Worm (Caenorhabditis elegans) whole organism, midembryonic: ENCODE results near the gene dpf-2.

Experiments
- T22C8.4 ChIP-seq: fragments of 200-800 bp; sonication (Bioruptor generic); IDR thresholded peaks from 2 replicates; pipeline ENCODE4 v1.3.6; 2022; ENCODE audit warnings: missing genetic modification characterization, missing compliant biosample characterization
- cog-1 ChIP-seq: sonication (generic microtip); optimal IDR thresholded peaks from 2 replicates; lab custom pipeline; 2016; ENCODE audit warnings: missing genetic modification characterization, missing compliant biosample characterization
- flt-1 ChIP-seq: fragments of 200-800 bp; sonication (Bioruptor generic); IDR thresholded peaks from 2 replicates; pipeline ENCODE4 v1.3.6; 2022; ENCODE audit warnings: missing genetic modification characterization, missing compliant biosample characterization
- klf-2 ChIP-seq: fragments of 200-800 bp; sonication (Bioruptor generic); conservative IDR thresholded peaks from 2 replicates; pipeline ENCODE4 v1.3.6; 2022; ENCODE audit warnings: missing genetic modification reagents, missing genetic modification characterization, missing compliant biosample characterization
- med-1 ChIP-seq: sonication (generic microtip); optimal IDR thresholded peaks from 2 replicates; lab custom pipeline; 2017; ENCODE audit warnings: missing genetic modification characterization, mild to moderate bottlenecking, missing compliant biosample characterization, antibody characterized with exemption, missing genetic modification reagents; ENCODE audit not compliant: insufficient read depth
- ref-1 ChIP-seq: fragments of 200-800 bp; sonication (Bioruptor generic); conservative IDR thresholded peaks from 2 replicates; pipeline ENCODE4 v1.3.6; 2022; ENCODE audit warnings: missing genetic modification reagents, missing genetic modification characterization, missing compliant biosample characterization
- tab-1 ChIP-seq: fragments of 200-800 bp; sonication (Bioruptor generic); IDR thresholded peaks from 2 replicates; pipeline ENCODE4 v1.3.6; 2022; ENCODE audit warnings: missing genetic modification characterization, missing compliant biosample characterization
- ztf-23 ChIP-seq: fragments of 200-800 bp; sonication (Bioruptor generic); IDR thresholded peaks from 2 replicates; pipeline ENCODE4 v1.3.6; 2022; ENCODE audit warnings: missing genetic modification reagents, missing genetic modification characterization, missing compliant biosample characterization
- ztf-29 ChIP-seq: fragments of 200-800 bp; sonication (Bioruptor generic); IDR thresholded peaks from 2 replicates; pipeline ENCODE4 v1.3.6; 2022; ENCODE audit warnings: missing genetic modification reagents, missing genetic modification characterization, missing compliant biosample characterization

Gene dpf-2

ce11 chrX:14793198-14793747 lies 38.4 kb upstream of the dpf-2 start, which contains the start of gene sprr-2:
sprr-2 (plus strand) TSS chrX:14793445.
- no peak for TF ChIP-seq ztf-29 (GFP tag; lab: Robert Waterston, UW)
- no peak for TF ChIP-seq cog-1 (tag; lab: Kevin White, UChicago)
- TF ChIP-seq med-1 (GFP tag; lab: Kevin White, UChicago) = no peak
- TF ChIP-seq flt-1 = no peak
- no peak for TF ChIP-seq klf-2
- TF ChIP-seq tab-1 (GFP tag; lab: Robert Waterston, UW) = no peak
- TF ChIP-seq T22C8.4 (GFP tag; lab: Robert Waterston, UW) = no peak
- no peak for TF ChIP-seq ref-1 (GFP tag; lab: Robert Waterston, UW)
- TF ChIP-seq ztf-23 (GFP tag; lab: Robert Waterston, UW) = no peak

- TF ChIP-seq flt-1 (no peak), med-1 (GFP tag; lab: Kevin White, UChicago) (no peak), ref-1 (GFP tag; lab: Robert Waterston, UW) (no peak), T22C8.4 (GFP tag; lab: Robert Waterston, UW) (no peak), ztf-29 (GFP tag; lab: Robert Waterston, UW) (no peak), cog-1 (tag; lab: Kevin White, UChicago) (no peak), tab-1 (GFP tag; lab: Robert Waterston, UW) (no peak), klf-2 (no peak), ztf-23 (GFP tag; lab: Robert Waterston, UW) (no peak)
Measured at ce11 chrX:14794170-14794569, 37.5 kb upstream of the dpf-2 start.

DNA sequence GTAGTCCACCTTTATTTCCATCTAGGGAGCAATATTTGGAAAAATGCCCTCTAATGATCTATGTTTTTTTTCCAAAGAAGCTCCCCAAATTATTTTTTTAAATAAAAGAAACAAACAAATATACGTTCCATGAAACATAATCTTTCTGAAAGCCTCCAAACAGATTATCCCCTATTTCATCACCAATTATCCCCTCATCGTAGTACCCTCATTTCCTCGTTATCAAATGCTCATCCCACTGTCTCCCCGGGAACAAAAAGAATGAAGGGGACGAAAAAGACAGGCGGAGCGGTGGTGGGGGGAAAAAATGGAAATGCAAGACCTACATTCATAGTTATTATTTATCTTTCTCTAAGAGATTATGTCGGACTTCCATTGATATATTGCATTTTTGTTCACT lies 34.2 kb upstream of the dpf-2 start:
- no peak for TF ChIP-seq ztf-29 (GFP tag; lab: Robert Waterston, UW)
- no peak for TF ChIP-seq tab-1 (GFP tag; lab: Robert Waterston, UW)
- no peak for TF ChIP-seq T22C8.4 (GFP tag; lab: Robert Waterston, UW)

- TF ChIP-seq ref-1 (GFP tag; lab: Robert Waterston, UW) (peak; percentile 82), tab-1 (GFP tag; lab: Robert Waterston, UW) (peak; percentile 96), cog-1 (tag; lab: Kevin White, UChicago) (peak; percentile 67), med-1 (GFP tag; lab: Kevin White, UChicago) (peak; percentile 45), flt-1 (peak; percentile 95), ztf-23 (GFP tag; lab: Robert Waterston, UW) (peak; percentile 88), klf-2 (peak; percentile 86), T22C8.4 (GFP tag; lab: Robert Waterston, UW) (peak; percentile 76), ztf-29 (GFP tag; lab: Robert Waterston, UW) (peak; percentile 84)
Measured at ce11 chrX:14804706-14805105, 26.9 kb upstream of the dpf-2 start.

DNA sequence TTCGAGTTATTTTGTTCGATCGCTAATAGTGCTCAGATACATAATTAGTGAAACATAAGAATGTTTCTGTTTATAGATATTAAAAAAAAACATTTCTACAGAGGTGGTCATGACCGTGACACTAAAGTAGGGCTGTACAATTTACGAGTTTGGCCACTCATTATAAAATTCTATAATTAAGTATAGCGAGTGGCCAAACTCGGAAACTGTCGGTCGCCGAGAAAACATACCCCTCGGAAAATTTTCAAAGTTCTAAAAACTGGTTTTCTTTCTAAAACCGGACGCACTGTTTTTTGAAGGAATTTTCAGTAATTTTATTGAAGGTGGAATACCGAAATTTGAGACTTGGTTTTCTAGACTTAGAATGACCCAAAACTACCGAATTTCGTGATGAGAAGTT lies 25.9 kb upstream of the dpf-2 start:
- no peak for TF ChIP-seq flt-1
- no peak for TF ChIP-seq klf-2
- no peak for TF ChIP-seq tab-1 (GFP tag; lab: Robert Waterston, UW)
- no peak for TF ChIP-seq cog-1 (tag; lab: Kevin White, UChicago)
- no peak for TF ChIP-seq ref-1 (GFP tag; lab: Robert Waterston, UW)
- no peak for TF ChIP-seq med-1 (GFP tag; lab: Kevin White, UChicago)
- no peak for TF ChIP-seq T22C8.4 (GFP tag; lab: Robert Waterston, UW)
- TF ChIP-seq ztf-29 (GFP tag; lab: Robert Waterston, UW) = no peak
- TF ChIP-seq ztf-23 (GFP tag; lab: Robert Waterston, UW) = no peak

ce11 chrX:14806936-14807335 lies 24.7 kb upstream of the dpf-2 start, which contains the start of gene F42D1.4:
F42D1.4 (plus strand) TSS chrX:14807236.
- TF ChIP-seq ztf-23 (GFP tag; lab: Robert Waterston, UW) = no peak
- TF ChIP-seq med-1 (GFP tag; lab: Kevin White, UChicago) = no peak
- TF ChIP-seq cog-1 (tag; lab: Kevin White, UChicago) = no peak
- no peak for TF ChIP-seq klf-2
- TF ChIP-seq T22C8.4 (GFP tag; lab: Robert Waterston, UW) = no peak
- no peak for TF ChIP-seq tab-1 (GFP tag; lab: Robert Waterston, UW)
- no peak for TF ChIP-seq flt-1
- TF ChIP-seq ref-1 (GFP tag; lab: Robert Waterston, UW) = no peak
- TF ChIP-seq ztf-29 (GFP tag; lab: Robert Waterston, UW) = no peak

ce11 chrX:14808796-14809195 lies 22.8 kb upstream of the dpf-2 start:
- TF ChIP-seq T22C8.4 (GFP tag; lab: Robert Waterston, UW) = no peak
- TF ChIP-seq cog-1 (tag; lab: Kevin White, UChicago) = no peak

DNA sequence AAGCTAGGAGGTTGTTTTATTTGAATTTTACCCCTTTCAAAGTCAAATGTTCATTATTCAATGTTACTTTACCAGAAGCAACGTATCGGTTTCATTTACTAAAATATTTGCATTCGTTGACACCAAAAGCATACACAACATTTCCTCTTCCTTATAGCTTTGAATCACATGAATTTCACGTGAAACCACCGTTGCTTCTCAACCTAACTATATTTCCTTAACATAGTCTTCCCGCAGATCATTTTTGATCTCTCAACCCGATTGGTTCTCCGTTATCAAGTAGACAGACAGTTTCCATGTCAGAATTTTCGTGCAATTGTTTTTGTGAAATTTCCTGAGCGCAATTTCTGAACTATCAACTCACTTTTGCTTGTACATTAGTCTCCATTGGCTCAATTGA lies 21.7 kb upstream of the dpf-2 start:
- TF ChIP-seq klf-2 = no peak
- no peak for TF ChIP-seq flt-1
- TF ChIP-seq ztf-23 (GFP tag; lab: Robert Waterston, UW) = no peak

DNA sequence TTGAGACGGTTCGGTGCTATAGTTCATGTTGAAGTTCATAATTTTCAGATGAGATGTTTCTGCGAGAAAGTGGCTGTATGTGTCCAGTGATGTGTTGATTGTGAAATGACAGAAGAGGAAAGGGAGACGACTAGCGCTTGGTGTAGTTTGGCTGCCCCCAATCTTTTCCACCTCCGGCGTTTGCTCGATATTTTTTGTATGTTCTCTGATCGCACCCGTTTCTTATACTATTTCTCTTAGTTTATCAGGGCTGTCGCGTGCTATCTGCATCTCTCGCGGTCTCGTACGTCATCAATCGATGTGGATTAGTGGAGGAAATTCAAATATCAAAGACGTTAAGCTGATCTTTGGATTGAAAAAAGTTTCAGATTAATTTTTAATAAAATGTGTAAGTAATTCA lies 20.9 kb upstream of the dpf-2 start, which contains the start of gene atf-4:
atf-4 (minus strand) TSS at position 93 of the 400 bp plus-strand sequence.
- TF ChIP-seq klf-2 (no peak), cog-1 (tag; lab: Kevin White, UChicago) (no peak), T22C8.4 (GFP tag; lab: Robert Waterston, UW) (0 out of 2 replicates have a peak, but pooled peaks have one; percentile 46)

- TF ChIP-seq flt-1 (no peak), ref-1 (GFP tag; lab: Robert Waterston, UW) (no peak), T22C8.4 (GFP tag; lab: Robert Waterston, UW) (no peak), klf-2 (no peak), ztf-23 (GFP tag; lab: Robert Waterston, UW) (no peak)
Measured at ce11 chrX:14812061-14812460, 19.6 kb upstream of the dpf-2 start, which contains the start of gene T04C10.3. T04C10.3 (plus strand) TSS chrX:14812361.
